Fruit fly (Drosophila melanogaster): ENCODE data around the gene CG11975.

Gene CG11975

dm6 chr3R:8945502-8946324, 47.3 kb upstream of the CG11975 start (continued):
- TF ChIP-seq Sox102F (GFP tag; optimal IDR thresholded peaks at IDR 0.05) (peak; percentile 93), CG34406 (GFP tag; optimal IDR thresholded peaks at IDR 0.05) (peak; percentile 94), CG10669 (GFP tag; optimal IDR thresholded peaks at IDR 0.05) (peak; percentile 83), spab (GFP tag; optimal IDR thresholded peaks at IDR 0.05) (peak; percentile 82), dsx (GFP tag; optimal IDR thresholded peaks at IDR 0.05; ENCODE audit: poor library complexity, severe bottlenecking) (peak; percentile 90), Sox15 (GFP tag; optimal IDR thresholded peaks at IDR 0.05) (peak; percentile 79), CG31627 (GFP tag; optimal IDR thresholded peaks at IDR 0.05) (peak; percentile 71), lz (GFP tag; optimal IDR thresholded peaks at IDR 0.05) (peak; percentile 84), acj6 (GFP tag; optimal IDR thresholded peaks at IDR 0.05) (peak; percentile 89), vri (GFP tag; optimal IDR thresholded peaks at IDR 0.05) (peak; percentile 78), CG11902 (GFP tag; optimal IDR thresholded peaks at IDR 0.05) (peak; percentile 86), CG6276 (GFP tag; optimal IDR thresholded peaks at IDR 0.05) (peak; percentile 91), Hr4 (GFP tag; optimal IDR thresholded peaks at IDR 0.05) (peak; percentile 88), Eip93F (GFP tag; optimal IDR thresholded peaks at IDR 0.05) (peak; percentile 81), CG3032 (tag; optimal IDR thresholded peaks at IDR 0.05) (peak; percentile 87), CG11762 (GFP tag; optimal IDR thresholded peaks at IDR 0.05; ENCODE audit: insufficient read depth) (peak; percentile 75)

- TF ChIP-seq CG31627 (GFP tag; optimal IDR thresholded peaks at IDR 0.05) (no peak), Hr38 (GFP tag; optimal IDR thresholded peaks at IDR 0.05) (no peak), vri (GFP tag; optimal IDR thresholded peaks at IDR 0.05) (no peak), CG9139 (GFP tag; optimal IDR thresholded peaks at IDR 0.05) (no peak), CG11294 (GFP tag; IDR thresholded peaks at IDR 0.05) (no peak), Lpt (GFP tag; optimal IDR thresholded peaks at IDR 0.05) (no peak), CG15336 (GFP tag; IDR thresholded peaks at IDR 0.05) (no peak), svp (GFP tag) (no peak), CG16779 (tag; optimal IDR thresholded peaks at IDR 0.05) (no peak), fd59A (GFP tag; optimal IDR thresholded peaks at IDR 0.05) (no peak), fd85E (GFP tag; optimal IDR thresholded peaks at IDR 0.05) (no peak), CG1621 (tag; optimal IDR thresholded peaks at IDR 0.05) (no peak), pdm3 (GFP tag; optimal IDR thresholded peaks at IDR 0.05) (no peak), net (GFP tag; optimal IDR thresholded peaks at IDR 0.05) (no peak), Gug (GFP tag; IDR thresholded peaks at IDR 0.05) (no peak)
Measured at dm6 chr3R:8946429-8946828, 46.6 kb upstream of the CG11975 start.

DNA sequence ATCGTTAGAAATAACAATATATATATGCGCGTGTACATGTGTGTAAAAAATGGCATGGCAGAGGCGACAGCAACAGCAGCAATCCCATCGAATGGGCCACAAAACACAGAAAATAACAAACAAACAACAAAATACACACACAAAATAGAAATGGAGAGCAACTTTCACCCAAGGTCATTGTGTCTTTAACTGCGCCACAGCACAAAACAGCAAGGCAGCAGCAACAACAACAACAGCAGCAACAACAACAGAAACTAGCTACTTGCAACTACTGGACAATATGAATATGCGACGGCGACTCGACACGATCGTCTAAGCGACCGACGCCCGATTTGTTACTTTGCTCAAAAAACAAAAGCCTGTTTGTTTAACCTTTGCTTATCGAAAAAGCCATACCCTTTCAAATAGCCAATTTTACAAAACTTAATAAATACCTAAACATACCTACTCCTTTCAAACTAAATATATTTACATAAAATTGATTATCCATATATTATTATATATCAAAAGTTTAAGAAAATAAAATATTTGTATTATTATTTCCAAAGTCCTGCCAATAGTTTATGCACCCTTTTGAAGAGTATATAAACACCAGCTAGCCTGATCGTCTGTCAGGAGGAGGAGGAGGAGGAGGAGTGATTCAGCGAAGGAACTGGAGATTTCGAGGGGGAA, 45.2 kb upstream of the CG11975 start:
- TF ChIP-seq dac (GFP tag; optimal IDR thresholded peaks at IDR 0.05) (no peak), CG3919 (GFP tag; optimal IDR thresholded peaks at IDR 0.05) (peak; percentile 7), CG6163 (GFP tag; IDR thresholded peaks at IDR 0.05) (0 out of 3 replicates have a peak, but pooled peaks have one; percentile 19), achi (GFP tag; optimal IDR thresholded peaks at IDR 0.05) (peak; percentile 29), Lpt (GFP tag; optimal IDR thresholded peaks at IDR 0.05) (peak; percentile 35), CG7368 (GFP tag; optimal IDR thresholded peaks at IDR 0.05) (no peak), Hr4 (GFP tag; optimal IDR thresholded peaks at IDR 0.05) (peak; percentile 53), salr (GFP tag; optimal IDR thresholded peaks at IDR 0.05) (peak in 1 of 2 experiments; percentile 30), CG6792 (GFP tag; optimal IDR thresholded peaks at IDR 0.05) (no peak), CG8119 (GFP tag; IDR thresholded peaks at IDR 0.05) (peak; percentile 81; the same call in 2 of the 3 replicates), eg (GFP tag; IDR thresholded peaks at IDR 0.05) (peak; percentile 52; the same call in 2 of the 3 replicates), CG10631 (GFP tag; optimal IDR thresholded peaks at IDR 0.05) (peak; percentile 2), CG3032 (tag; optimal IDR thresholded peaks at IDR 0.05) (peak; percentile 11), Hr39 (GFP tag; optimal IDR thresholded peaks at IDR 0.05) (no peak), CG6276 (GFP tag; optimal IDR thresholded peaks at IDR 0.05) (peak; percentile 60), cyc (GFP tag; optimal IDR thresholded peaks at IDR 0.05) (no peak), CG6808 (GFP tag; optimal IDR thresholded peaks at IDR 0.05) (no peak), dsx (GFP tag; optimal IDR thresholded peaks at IDR 0.05; ENCODE audit: poor library complexity, severe bottlenecking) (peak; percentile 24), CG15336 (GFP tag; IDR thresholded peaks at IDR 0.05) (peak; percentile 79), CG32006 (GFP tag; optimal IDR thresholded peaks at IDR 0.05) (peak; percentile 87), CG4318 (GFP tag; optimal IDR thresholded peaks at IDR 0.05) (peak; percentile 64), OdsH (GFP tag; optimal IDR thresholded peaks at IDR 0.05) (peak; percentile 32), CG8319 (GFP tag; optimal IDR thresholded peaks at IDR 0.05) (no peak)

All from whole organism, prepupa.